2 fruit fly cellular contexts compared by ENCODE assay signal in the genomic region with DNA sequence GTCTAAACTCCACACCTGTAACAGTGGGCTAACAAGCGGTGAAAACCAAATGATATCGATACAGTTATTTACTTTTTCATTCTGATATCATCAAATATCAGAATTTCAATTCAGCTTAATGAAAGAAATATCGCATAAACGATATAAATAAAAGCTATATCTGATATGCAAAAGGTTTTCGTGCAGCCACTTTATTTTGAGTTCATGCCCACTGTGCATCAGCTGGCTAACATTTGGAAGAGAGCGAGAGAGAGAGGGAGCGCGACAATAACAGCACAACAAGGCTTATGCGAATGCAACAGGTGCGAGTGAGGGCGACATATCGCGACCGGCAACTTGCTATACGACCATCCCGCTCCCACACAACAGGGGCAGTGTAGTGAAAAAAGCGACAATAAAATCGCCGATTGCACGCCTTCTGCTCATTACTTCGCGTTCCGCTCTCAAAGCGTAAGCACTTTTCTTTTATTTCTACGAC.
TF ChIP-seq lines count a peak whose summit lies in the region.

Gene CG11151 (plus strand): TSS at position 334 of the 478 bp plus-strand sequence.

TF ChIP-seq in whole organism, embryonic, 481 proteins besides CTCF, POLR2A, EP300 and RAD21 (continued from another document and continues in another):
- TF ChIP-seq gem (tag; optimal IDR thresholded peaks at IDR 0.05; lab: Kevin White, UChicago): peak; percentile 99
- TF ChIP-seq CkIIα-i1 (GFP tag; IDR thresholded peaks at IDR 0.05; lab: Robert Waterston, UW): peak; percentile 76
- peak; percentile 94 for TF ChIP-seq CG4328 (GFP tag; optimal IDR thresholded peaks at IDR 0.05; lab: Kevin White, UChicago)
- no peak for TF ChIP-seq br (optimal IDR thresholded peaks at IDR 0.05; lab: Kevin White, UChicago)
- TF ChIP-seq unpg (GFP tag; optimal IDR thresholded peaks at IDR 0.05; lab: Kevin White, UChicago): peak; percentile 99
- peak; percentile 98 for TF ChIP-seq lab (GFP tag; optimal IDR thresholded peaks at IDR 0.05; lab: Kevin White, UChicago)
- TF ChIP-seq CG10209 (GFP tag; optimal IDR thresholded peaks at IDR 0.05; lab: Kevin White, UChicago): peak; percentile 97
- peak; percentile 96 for TF ChIP-seq disco-r (GFP tag; optimal IDR thresholded peaks at IDR 0.05; lab: Kevin White, UChicago)
- TF ChIP-seq NC2α (GFP tag; optimal IDR thresholded peaks at IDR 0.05; lab: Kevin White, UChicago): peak; percentile 96
- peak; percentile 89 for TF ChIP-seq CG16779 (GFP tag; IDR thresholded peaks at IDR 0.05; lab: Robert Waterston, UW)
- no peak for TF ChIP-seq usp (GFP tag; optimal IDR thresholded peaks at IDR 0.05; lab: Kevin White, UChicago)
- TF ChIP-seq peb (GFP tag; IDR thresholded peaks at IDR 0.05; lab: Robert Waterston, UW): peak; percentile 93
- TF ChIP-seq Fer3 (tag; optimal IDR thresholded peaks at IDR 0.05; lab: Kevin White, UChicago): peak; percentile 97
- TF ChIP-seq CG34376 (GFP tag; optimal IDR thresholded peaks at IDR 0.05; lab: Kevin White, UChicago): peak; percentile 97
- peak; percentile 100 for TF ChIP-seq Med (GFP tag; lab: Kevin White, UChicago)
- TF ChIP-seq CG18476 (GFP tag; optimal IDR thresholded peaks at IDR 0.05; lab: Kevin White, UChicago): peak; percentile 95
- TF ChIP-seq tio (GFP tag; optimal IDR thresholded peaks at IDR 0.05; lab: Kevin White, UChicago): peak; percentile 95
- peak; percentile 97 for TF ChIP-seq CG11398 (GFP tag; optimal IDR thresholded peaks at IDR 0.05; lab: Kevin White, UChicago)
- peak; percentile 90 for TF ChIP-seq CG43689 (GFP tag; IDR thresholded peaks at IDR 0.05; lab: Robert Waterston, UW)
- peak; percentile 94 for TF ChIP-seq Dad (GFP tag; optimal IDR thresholded peaks at IDR 0.05; lab: Kevin White, UChicago)
- TF ChIP-seq ci (GFP tag; IDR thresholded peaks at IDR 0.05; lab: Robert Waterston, UW): peak; percentile 98
- TF ChIP-seq sens (GFP tag; lab: Kevin White, UChicago): peak; percentile 99
- peak; percentile 91 for TF ChIP-seq CG14667 (GFP tag; IDR thresholded peaks at IDR 0.05; lab: Robert Waterston, UW)
- peak; percentile 89 for TF ChIP-seq CG11247 (GFP tag; IDR thresholded peaks at IDR 0.05; lab: Robert Waterston, UW)
- no peak for TF ChIP-seq prd (optimal IDR thresholded peaks at IDR 0.05; lab: Kevin White, UChicago)
- TF ChIP-seq prd (GFP tag; IDR thresholded peaks at IDR 0.05; lab: Robert Waterston, UW): peak; percentile 97
- TF ChIP-seq esg (GFP tag; conservative IDR thresholded peaks at IDR 0.05; lab: Robert Waterston, UW): peak; percentile 93
- peak; percentile 95 for TF ChIP-seq CG31441 (GFP tag; IDR thresholded peaks at IDR 0.05; lab: Robert Waterston, UW)
- TF ChIP-seq ftz-f1 (GFP tag; optimal IDR thresholded peaks at IDR 0.05; lab: Kevin White, UChicago): no peak
- peak; percentile 93 for TF ChIP-seq CG12155 (GFP tag; optimal IDR thresholded peaks at IDR 0.05; lab: Kevin White, UChicago)
- peak; percentile 92 for TF ChIP-seq wek (GFP tag; optimal IDR thresholded peaks at IDR 0.05; lab: Kevin White, UChicago)
- peak; percentile 38 for TF ChIP-seq Dp (GFP tag; optimal IDR thresholded peaks at IDR 0.05; lab: Kevin White, UChicago)
- TF ChIP-seq fru (optimal IDR thresholded peaks at IDR 0.05; lab: Kevin White, UChicago): no peak
- TF ChIP-seq Awh (GFP tag; IDR thresholded peaks at IDR 0.05; lab: Robert Waterston, UW): peak; percentile 92
- TF ChIP-seq sens-2 (GFP tag; IDR thresholded peaks at IDR 0.05; lab: Robert Waterston, UW): peak; percentile 87
- TF ChIP-seq CG11504 (tag; optimal IDR thresholded peaks at IDR 0.05; lab: Kevin White, UChicago): peak; percentile 96
- TF ChIP-seq dm (GFP tag; optimal IDR thresholded peaks at IDR 0.05; lab: Kevin White, UChicago): peak; percentile 93
- TF ChIP-seq CG1233 (GFP tag; optimal IDR thresholded peaks at IDR 0.05; lab: Kevin White, UChicago): peak; percentile 96
- TF ChIP-seq CG6765 (GFP tag; optimal IDR thresholded peaks at IDR 0.05; lab: Kevin White, UChicago): peak; percentile 85
- peak; percentile 95 for TF ChIP-seq repo (GFP tag; optimal IDR thresholded peaks at IDR 0.05; lab: Kevin White, UChicago)
- no peak for TF ChIP-seq Lpt (GFP tag; optimal IDR thresholded peaks at IDR 0.05; lab: Kevin White, UChicago)
- TF ChIP-seq gt (GFP tag; IDR thresholded peaks at IDR 0.05; lab: Robert Waterston, UW): peak; percentile 80
- TF ChIP-seq CG7786 (GFP tag; optimal IDR thresholded peaks at IDR 0.05; lab: Kevin White, UChicago): peak; percentile 98
- TF ChIP-seq CG12071 (GFP tag; optimal IDR thresholded peaks at IDR 0.05; lab: Kevin White, UChicago): peak; percentile 98
- TF ChIP-seq CG13624 (GFP tag; optimal IDR thresholded peaks at IDR 0.05; lab: Kevin White, UChicago): peak; percentile 95
- TF ChIP-seq CG17361 (GFP tag; IDR thresholded peaks at IDR 0.05; lab: Robert Waterston, UW): peak; percentile 96
- peak; percentile 86 for TF ChIP-seq CG7271 (tag; optimal IDR thresholded peaks at IDR 0.05; lab: Kevin White, UChicago)
- TF ChIP-seq CG31388 (GFP tag; optimal IDR thresholded peaks at IDR 0.05; lab: Kevin White, UChicago): peak; percentile 88
- peak; percentile 98 for TF ChIP-seq row (GFP tag; IDR thresholded peaks at IDR 0.05; lab: Robert Waterston, UW)
- TF ChIP-seq yki (optimal IDR thresholded peaks at IDR 0.05; lab: Kevin White, UChicago): no peak
- peak; percentile 95 for TF ChIP-seq wor (GFP tag; IDR thresholded peaks at IDR 0.05; lab: Robert Waterston, UW)
- TF ChIP-seq CG7987 (GFP tag; optimal IDR thresholded peaks at IDR 0.05; lab: Kevin White, UChicago): peak; percentile 91
- peak; percentile 96 for TF ChIP-seq CG12299 (tag; optimal IDR thresholded peaks at IDR 0.05; lab: Kevin White, UChicago)
- peak; percentile 98 for TF ChIP-seq dmrt99B (tag; optimal IDR thresholded peaks at IDR 0.05; lab: Kevin White, UChicago)
- peak; percentile 98 for TF ChIP-seq vvl (GFP tag; IDR thresholded peaks at IDR 0.05; lab: Robert Waterston, UW)
- peak; percentile 86 for TF ChIP-seq Poxn (GFP tag; IDR thresholded peaks at IDR 0.05; lab: Robert Waterston, UW)
- TF ChIP-seq ato (GFP tag; IDR thresholded peaks at IDR 0.05; lab: Robert Waterston, UW; ENCODE audit: partially characterized antibody): no peak
- peak; percentile 89 for TF ChIP-seq bowl (GFP tag; IDR thresholded peaks at IDR 0.05; lab: Robert Waterston, UW)
- TF ChIP-seq cas (GFP tag; IDR thresholded peaks at IDR 0.05; lab: Robert Waterston, UW): peak; percentile 84; the same call in 1 of the 2 replicates
- TF ChIP-seq CG15601 (tag; optimal IDR thresholded peaks at IDR 0.05; lab: Kevin White, UChicago): peak; percentile 95
- peak; percentile 95 for TF ChIP-seq en (GFP tag; optimal IDR thresholded peaks at IDR 0.05; lab: Kevin White, UChicago)
- TF ChIP-seq toy (GFP tag; IDR thresholded peaks at IDR 0.05; lab: Robert Waterston, UW): peak; percentile 87
- TF ChIP-seq CG34224 (GFP tag; IDR thresholded peaks at IDR 0.05; lab: Robert Waterston, UW; ENCODE audit: partially characterized antibody): peak; percentile 66; the same call in 2 of the 3 replicates
- TF ChIP-seq ERR (GFP tag; optimal IDR thresholded peaks at IDR 0.05; lab: Kevin White, UChicago): peak; percentile 94

TF ChIP-seq in whole organism, prepupa, 60 proteins besides CTCF, POLR2A, EP300 and RAD21 (continued from another document):
- TF ChIP-seq Ets96B (tag; optimal IDR thresholded peaks at IDR 0.05; lab: Kevin White, UChicago) (peak; percentile 97), CG9139 (GFP tag; optimal IDR thresholded peaks at IDR 0.05; lab: Kevin White, UChicago) (peak; percentile 93), Blimp-1 (GFP tag; optimal IDR thresholded peaks at IDR 0.05; lab: Kevin White, UChicago) (peak; percentile 83), Sox14 (GFP tag; optimal IDR thresholded peaks at IDR 0.05; lab: Kevin White, UChicago) (peak; percentile 98), Gug (GFP tag; IDR thresholded peaks at IDR 0.05; lab: Robert Waterston, UW) (peak; percentile 94), CG11762 (GFP tag; optimal IDR thresholded peaks at IDR 0.05; lab: Kevin White, UChicago; ENCODE audit: insufficient read depth) (peak; percentile 96), CG1621 (tag; optimal IDR thresholded peaks at IDR 0.05; lab: Kevin White, UChicago) (peak; percentile 97), net (GFP tag; optimal IDR thresholded peaks at IDR 0.05; lab: Kevin White, UChicago) (peak; percentile 97), svp (GFP tag; lab: Kevin White, UChicago) (peak; percentile 98), Ets21C (GFP tag; optimal IDR thresholded peaks at IDR 0.05; lab: Kevin White, UChicago) (peak; percentile 97), topi (GFP tag; optimal IDR thresholded peaks at IDR 0.05; lab: Kevin White, UChicago) (peak; percentile 98), spab (GFP tag; optimal IDR thresholded peaks at IDR 0.05; lab: Kevin White, UChicago) (peak; percentile 91), dac (GFP tag; optimal IDR thresholded peaks at IDR 0.05; lab: Kevin White, UChicago) (peak; percentile 94)
